Worm (Caenorhabditis elegans) whole organism, young adult: Measurements from ENCODE around the gene smk-1.
A peak's percentile ranks its signal among the peaks of the same experiment; 100 is the strongest.

Experiments used
- B0019.2 ChIP-seq: fragments of 200-800 bp; sonication (Bioruptor generic); conservative IDR thresholded peaks from 2 replicates; pipeline ENCODE4 v1.3.6; 2022; ENCODE audit warnings: missing genetic modification reagents, missing genetic modification characterization, missing compliant biosample characterization
- F49E8.2 ChIP-seq: sonication (generic microtip); optimal IDR thresholded peaks from 3 replicates; lab custom pipeline; 2017; ENCODE audit warnings: missing genetic modification characterization, mild to moderate bottlenecking, missing compliant biosample characterization, antibody characterized with exemption, moderate library complexity; ENCODE audit not compliant: insufficient read depth
- Y53F4B.3 ChIP-seq: fragments of 200-800 bp; sonication (Bioruptor generic); IDR thresholded peaks from 2 replicates; pipeline ENCODE4 v1.3.6; 2022; ENCODE audit warnings: missing genetic modification reagents, missing genetic modification characterization, missing compliant biosample characterization
- Y56A3A.18 ChIP-seq: fragments of 200-800 bp; sonication (Bioruptor generic); IDR thresholded peaks from 2 replicates; pipeline ENCODE4 v1.3.6; 2022; ENCODE audit warnings: missing genetic modification reagents, missing genetic modification characterization, missing compliant biosample characterization
- Y95B8A.8 ChIP-seq: fragments of 200-800 bp; sonication (Bioruptor generic); IDR thresholded peaks from 2 replicates; pipeline ENCODE4 v1.3.6; 2022; ENCODE audit warnings: missing genetic modification reagents, missing genetic modification characterization, missing compliant biosample characterization
- ZK185.1 ChIP-seq: sonication (generic microtip); optimal IDR thresholded peaks from 2 replicates; lab custom pipeline; 2016; ENCODE audit warnings: mild to moderate bottlenecking, missing genetic modification characterization, missing compliant biosample characterization; ENCODE audit not compliant: poor library complexity, severe bottlenecking
- ama-1 ChIP-seq, 3 experiments: fragments of 150-350 bp in 1 of 3; sonication (generic microtip) in 2 of 3; optimal IDR thresholded peaks; 2 replicates each; lab custom pipeline; 2014 to 2018; ENCODE audit warnings: missing biosample characterization in 2 of 3, missing genetic modification characterization in 2 of 3, missing genetic modification reagents in 2 of 3
- attf-5 ChIP-seq: fragments of 200-800 bp; sonication (Bioruptor generic); optimal IDR thresholded peaks from 2 replicates; lab custom pipeline; 2018; ENCODE audit warnings: mild to moderate bottlenecking, missing genetic modification characterization, missing compliant biosample characterization
- cebp-1 ChIP-seq, 2 experiments: fragments of 200-800 bp in 1 of 2; sonication (Bioruptor generic) in 1 of 2; sonication (generic microtip) in 1 of 2; IDR thresholded peaks in 1 of 2; optimal IDR thresholded peaks in 1 of 2; 2 replicates each; pipeline versions ENCODE4 v1.3.6 to Lab custom; 2017 to 2022; ENCODE audit warnings: missing compliant biosample characterization in 2 of 2, missing genetic modification characterization in 2 of 2, mild to moderate bottlenecking in 1 of 2, missing genetic modification reagents in 1 of 2, moderate library complexity in 1 of 2
- ceh-100 ChIP-seq: fragments of 200-800 bp; sonication (Bioruptor generic); IDR thresholded peaks from 2 replicates; pipeline ENCODE4 v1.3.6; 2022; ENCODE audit warnings: missing genetic modification reagents, missing genetic modification characterization, missing compliant biosample characterization
- ceh-79 ChIP-seq: sonication (generic microtip); optimal IDR thresholded peaks from 2 replicates; lab custom pipeline; 2017; ENCODE audit warnings: mild to moderate bottlenecking, missing genetic modification characterization, missing compliant biosample characterization
- chd-7 ChIP-seq: sonication (generic microtip); optimal IDR thresholded peaks from 2 replicates; lab custom pipeline; 2016; ENCODE audit warnings: mild to moderate bottlenecking, missing genetic modification characterization, moderate library complexity, missing compliant biosample characterization
- dpl-1 ChIP-seq: fragments of 150-350 bp; optimal IDR thresholded peaks from 2 replicates; lab custom pipeline; 2014; ENCODE audit warnings: missing biosample characterization, missing genetic modification reagents, missing genetic modification characterization
- efl-1 ChIP-seq: fragments of 150-350 bp; optimal IDR thresholded peaks from 2 replicates; lab custom pipeline; 2014; ENCODE audit warnings: missing biosample characterization, missing genetic modification reagents, missing genetic modification characterization
- egl-18 ChIP-seq: fragments of 200-800 bp; sonication (Bioruptor generic); IDR thresholded peaks from 2 replicates; pipeline ENCODE4 v1.3.6; 2022; ENCODE audit warnings: missing genetic modification reagents, missing genetic modification characterization, missing compliant biosample characterization
- egl-44 ChIP-seq: fragments of 200-800 bp; sonication (Bioruptor generic); IDR thresholded peaks from 2 replicates; pipeline ENCODE4 v1.3.6; 2022; ENCODE audit warnings: missing genetic modification reagents, missing genetic modification characterization, missing compliant biosample characterization
- ekl-4 ChIP-seq: fragments of 200-800 bp; sonication (Bioruptor generic); IDR thresholded peaks from 2 replicates; pipeline ENCODE4 v1.3.6; 2022; ENCODE audit warnings: missing genetic modification reagents, missing genetic modification characterization, missing compliant biosample characterization
- ets-4 ChIP-seq: fragments of 200-800 bp; sonication (Bioruptor generic); optimal IDR thresholded peaks from 2 replicates; lab custom pipeline; 2018; ENCODE audit warnings: mild to moderate bottlenecking, missing genetic modification characterization, missing compliant biosample characterization
- hmg-1.2 ChIP-seq: fragments of 200-800 bp; sonication (Bioruptor generic); IDR thresholded peaks from 2 replicates; pipeline ENCODE4 v1.3.6; 2022; ENCODE audit warnings: missing genetic modification reagents, missing genetic modification characterization, missing compliant biosample characterization
- hmg-20 ChIP-seq: fragments of 200-800 bp; sonication (Bioruptor generic); IDR thresholded peaks from 2 replicates; pipeline ENCODE4 v1.3.6; 2022; ENCODE audit warnings: missing genetic modification reagents, missing genetic modification characterization, missing compliant biosample characterization
- hrde-1 ChIP-seq: sonication (generic microtip); optimal IDR thresholded peaks from 2 replicates; lab custom pipeline; 2016; ENCODE audit warnings: missing genetic modification characterization, mild to moderate bottlenecking, missing compliant biosample characterization, moderate library complexity, missing genotype, missing genetic modification reagents, borderline replicate concordance
- lag-1 ChIP-seq: fragments of 200-800 bp; sonication (Bioruptor generic); IDR thresholded peaks from 2 replicates; pipeline ENCODE4 v1.3.6; 2022; ENCODE audit warnings: missing genetic modification reagents, missing genetic modification characterization, missing compliant biosample characterization
- let-526 ChIP-seq: fragments of 200-800 bp; sonication (Bioruptor generic); IDR thresholded peaks from 2 replicates; pipeline ENCODE4 v1.3.6; 2022; ENCODE audit warnings: missing genetic modification reagents, missing genetic modification characterization, missing compliant biosample characterization
- lsy-27 ChIP-seq: sonication (generic microtip); optimal IDR thresholded peaks from 2 replicates; lab custom pipeline; 2017; ENCODE audit warnings: missing genetic modification characterization, mild to moderate bottlenecking, missing compliant biosample characterization, antibody characterized with exemption, missing genotype, borderline replicate concordance; ENCODE audit not compliant: insufficient read depth
- nfyb-1 ChIP-seq: fragments of 200-800 bp; sonication (Bioruptor generic); IDR thresholded peaks from 2 replicates; pipeline ENCODE4 v1.3.6; 2022; ENCODE audit warnings: missing genetic modification reagents, missing genetic modification characterization, missing compliant biosample characterization
- nhr-120 ChIP-seq: fragments of 200-800 bp; sonication (Bioruptor generic); IDR thresholded peaks from 2 replicates; pipeline ENCODE4 v1.3.6; 2022; ENCODE audit warnings: missing genetic modification characterization, missing compliant biosample characterization
- nhr-179 ChIP-seq: sonication (generic microtip); optimal IDR thresholded peaks from 2 replicates; lab custom pipeline; 2016; ENCODE audit warnings: mild to moderate bottlenecking, missing genetic modification characterization, missing compliant biosample characterization
- rec-8 ChIP-seq, 2 experiments: sonication (generic microtip); optimal IDR thresholded peaks; 2 replicates each; lab custom pipeline; 2016; ENCODE audit warnings: mild to moderate bottlenecking in 2 of 2, missing genetic modification characterization in 2 of 2, missing genetic modification reagents in 2 of 2, missing genotype in 2 of 2, missing biosample characterization in 1 of 2, missing compliant biosample characterization in 1 of 2, moderate library complexity in 1 of 2
- rpc-1 ChIP-seq, 2 experiments: fragments of 150-350 bp in 1 of 2; sonication (generic microtip) in 1 of 2; optimal IDR thresholded peaks; 2 replicates each; lab custom pipeline; 2014 to 2018; ENCODE audit warnings: missing biosample characterization in 1 of 2, missing genetic modification characterization in 1 of 2, missing genetic modification reagents in 1 of 2, missing genotype in 1 of 2
- sea-2 ChIP-seq: fragments of 200-800 bp; sonication (Bioruptor generic); IDR thresholded peaks from 2 replicates; pipeline ENCODE4 v1.3.6; 2022; ENCODE audit warnings: missing genetic modification characterization, missing compliant biosample characterization
- sptf-2 ChIP-seq: fragments of 200-800 bp; sonication (Bioruptor generic); optimal IDR thresholded peaks from 2 replicates; lab custom pipeline; 2018; ENCODE audit warnings: mild to moderate bottlenecking, missing genetic modification characterization, missing compliant biosample characterization
- ztf-18 ChIP-seq: sonication (generic microtip); optimal IDR thresholded peaks from 2 replicates; lab custom pipeline; 2016; ENCODE audit warnings: missing genotype, mild to moderate bottlenecking, missing genetic modification characterization, missing compliant biosample characterization
- ztf-28 ChIP-seq: fragments of 200-800 bp; sonication (Bioruptor generic); IDR thresholded peaks from 2 replicates; pipeline ENCODE4 v1.3.6; 2022; ENCODE audit warnings: missing genetic modification reagents, missing genetic modification characterization, missing compliant biosample characterization

smk-1 gene

ce11 chrV:8631277-8631765 lies 23.7 kb downstream of the smk-1 start, which contains the start of gene atg-18 (continued):
- TF ChIP-seq rec-8 (tag; optimal IDR thresholded peaks at IDR 0.05; lab: Kevin White, UChicago) (no peak), sptf-2 (no peak), cebp-1 (GFP tag; IDR thresholded peaks at IDR 0.05; lab: Robert Waterston, UW) (0 out of 2 replicates have a peak, but pooled peaks have one; percentile 15), cebp-1 (tag; optimal IDR thresholded peaks at IDR 0.05; lab: Kevin White, UChicago) (no peak), ets-4 (GFP tag; lab: Kevin White, UChicago) (no peak), ztf-18 (peak; percentile 41), B0019.2 (GFP tag; lab: Robert Waterston, UW) (no peak), hmg-20 (GFP tag; lab: Robert Waterston, UW) (no peak), nfyb-1 (peak; percentile 66; the same call in 1 of the 2 replicates), lsy-27 (no peak), rpc-1 (optimal IDR thresholded peaks at IDR 0.05; lab: Kevin White, UChicago) (peak; percentile 31), rpc-1 (tag; optimal IDR thresholded peaks at IDR 0.05; lab: Kevin White, UChicago) (no peak), lag-1 (GFP tag; lab: Robert Waterston, UW) (no peak), chd-7 (tag; lab: Kevin White, UChicago) (no peak), egl-18 (GFP tag; lab: Robert Waterston, UW) (no peak), Y95B8A.8 (GFP tag; lab: Robert Waterston, UW) (no peak), attf-5 (GFP tag; lab: Kevin White, UChicago) (peak; percentile 49), Y56A3A.18 (GFP tag; lab: Robert Waterston, UW) (peak; percentile 41; the same call in 1 of the 2 replicates), ZK185.1 (tag; lab: Kevin White, UChicago) (peak; percentile 11), hmg-1.2 (GFP tag; lab: Robert Waterston, UW) (peak; percentile 31; the same call in 1 of the 2 replicates)

DNA sequence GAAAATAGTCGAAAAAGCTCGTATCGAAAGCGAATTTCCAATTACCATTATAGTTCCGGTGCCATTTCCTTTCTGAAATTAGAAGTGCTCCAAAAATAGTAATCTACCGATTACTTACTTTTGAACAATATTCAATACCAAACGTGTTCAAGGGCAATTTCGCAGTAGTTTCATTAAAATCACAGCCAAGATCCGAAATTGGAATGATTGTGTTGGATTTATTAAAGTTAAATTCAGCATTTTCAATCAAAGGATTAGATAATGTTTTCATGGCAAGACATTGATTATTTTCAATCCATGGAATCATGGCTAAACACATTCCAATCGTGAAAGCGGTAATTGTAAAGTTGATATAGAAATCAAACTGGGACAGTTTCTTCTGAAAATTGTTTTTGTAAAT lies 25.2 kb downstream of the smk-1 start:
- no peak for TF ChIP-seq hrde-1 (tag; lab: Kevin White, UChicago)
- no peak for TF ChIP-seq nhr-179
- no peak for TF ChIP-seq let-526 (GFP tag; lab: Robert Waterston, UW)
- no peak for TF ChIP-seq attf-5 (GFP tag; lab: Kevin White, UChicago)
- no peak for TF ChIP-seq ceh-100
- TF ChIP-seq ama-1 (optimal IDR thresholded peaks at IDR 0.05; lab: Kevin White, UChicago), result no peak
- TF ChIP-seq ama-1 (GFP tag; optimal IDR thresholded peaks at IDR 0.05; lab: Kevin White, UChicago), result no peak
- TF ChIP-seq dpl-1 (GFP tag; lab: Kevin White, UChicago), result no peak
- no peak for TF ChIP-seq F49E8.2 (tag; lab: Kevin White, UChicago)

- TF ChIP-seq sea-2 (GFP tag; lab: Robert Waterston, UW) (no peak), egl-44 (GFP tag; lab: Robert Waterston, UW) (no peak), Y95B8A.8 (GFP tag; lab: Robert Waterston, UW) (no peak), Y53F4B.3 (no peak), ekl-4 (GFP tag; lab: Robert Waterston, UW) (no peak), ztf-28 (GFP tag; lab: Robert Waterston, UW) (no peak), nhr-120 (GFP tag; lab: Robert Waterston, UW) (no peak), ceh-79 (tag; lab: Kevin White, UChicago) (no peak), efl-1 (GFP tag; lab: Kevin White, UChicago) (no peak)
Observed at ce11 chrV:8635575-8635974, 28.0 kb downstream of the smk-1 start, which contains the start of gene oac-29. TSS of gene oac-29 (minus strand) at chrV:8635675.
